Worm (Caenorhabditis elegans) whole organism, L4 larva: Measurements from ENCODE around the gene acp-1.

ENCODE experiments used
- F37D6.2 ChIP-seq: sonication (generic microtip); optimal IDR thresholded peaks from 2 replicates; lab custom pipeline; 2016; ENCODE audit warnings: mild to moderate bottlenecking, missing genetic modification characterization, missing compliant biosample characterization
- F44E2.7 ChIP-seq: fragments of 200-800 bp; sonication (Bioruptor generic); IDR thresholded peaks from 2 replicates; pipeline ENCODE4 v2.1.2; 2022; ENCODE audit warnings: missing genetic modification characterization, missing compliant biosample characterization
- F49E8.2 ChIP-seq: sonication (generic microtip); optimal IDR thresholded peaks from 2 replicates; lab custom pipeline; 2016; ENCODE audit warnings: missing compliant biosample characterization, mild to moderate bottlenecking, missing genetic modification characterization, borderline replicate concordance
- T20F7.1 ChIP-seq: fragments of 200-800 bp; sonication (Bioruptor generic); optimal IDR thresholded peaks from 2 replicates; lab custom pipeline; 2018; ENCODE audit warnings: mild to moderate bottlenecking, missing genetic modification characterization, missing compliant biosample characterization
- T26A8.4 ChIP-seq: fragments of 200-800 bp; sonication (Bioruptor generic); IDR thresholded peaks from 2 replicates; pipeline ENCODE4 v1.3.6; 2022; ENCODE audit warnings: missing genetic modification characterization, missing compliant biosample characterization
- Y5F2A.4 ChIP-seq: fragments of 200-800 bp; sonication (Bioruptor generic); optimal IDR thresholded peaks from 2 replicates; lab custom pipeline; 2018; ENCODE audit warnings: mild to moderate bottlenecking, missing genetic modification characterization, missing compliant biosample characterization
- ZK337.2 ChIP-seq: fragments of 200-800 bp; sonication (Bioruptor generic); IDR thresholded peaks from 2 replicates; pipeline ENCODE4 v1.3.6; 2022; ENCODE audit warnings: missing genetic modification reagents, missing genetic modification characterization, missing compliant biosample characterization
- ZK546.5 ChIP-seq, 2 experiments: sonication (generic microtip); optimal IDR thresholded peaks; 2 replicates each; lab custom pipeline; 2017; ENCODE audit warnings: missing biosample characterization in 2 of 2, missing genetic modification characterization in 2 of 2
- aha-1 ChIP-seq: fragments of 150-350 bp; peaks from one replicate; lab custom pipeline; 2014; ENCODE audit warnings: missing biosample characterization, missing genetic modification characterization
- aly-2 ChIP-seq: sonication (generic microtip); optimal IDR thresholded peaks from 2 replicates; lab custom pipeline; 2018; ENCODE audit warnings: missing biosample characterization, missing genetic modification characterization
- ama-1 ChIP-seq: fragments of 150-350 bp; optimal IDR thresholded peaks from 2 replicates; lab custom pipeline; 2014; ENCODE audit warnings: inconsistent platforms, mixed read lengths
- ceh-20 ChIP-seq: fragments of 200-800 bp; sonication (Bioruptor generic); IDR thresholded peaks from 2 replicates; pipeline ENCODE4 v1.3.6; 2022; ENCODE audit warnings: missing genetic modification reagents, missing genetic modification characterization, missing compliant biosample characterization
- ceh-62 ChIP-seq: sonication (generic microtip); optimal IDR thresholded peaks from 2 replicates; lab custom pipeline; 2017; ENCODE audit warnings: missing biosample characterization, missing genetic modification characterization
- daf-19 ChIP-seq: fragments of 200-800 bp; sonication (Bioruptor generic); conservative IDR thresholded peaks from 2 replicates; pipeline ENCODE4 v1.3.6; 2022; ENCODE audit warnings: missing genetic modification characterization, missing compliant biosample characterization
- dmd-8 ChIP-seq: fragments of 200-800 bp; sonication (Bioruptor generic); IDR thresholded peaks from 2 replicates; pipeline ENCODE4 v1.3.6; 2022; ENCODE audit warnings: missing genetic modification characterization, missing compliant biosample characterization
- dve-1 ChIP-seq: sonication (generic microtip); optimal IDR thresholded peaks from 2 replicates; lab custom pipeline; 2017; ENCODE audit warnings: antibody characterized with exemption, mild to moderate bottlenecking, missing genetic modification characterization, missing compliant biosample characterization; ENCODE audit not compliant: insufficient read depth
- egl-43 ChIP-seq: fragments of 200-800 bp; sonication (Bioruptor generic); IDR thresholded peaks from 2 replicates; pipeline ENCODE4 v1.3.6; 2022; ENCODE audit warnings: missing genetic modification reagents, missing genetic modification characterization, missing compliant biosample characterization
- fos-1 ChIP-seq: fragments of 150-350 bp; optimal IDR thresholded peaks from 2 replicates; lab custom pipeline; 2014; ENCODE audit warnings: missing biosample characterization, missing genetic modification characterization
- gei-8 ChIP-seq: fragments of 200-800 bp; sonication (Bioruptor generic); optimal IDR thresholded peaks from 2 replicates; lab custom pipeline; 2018; ENCODE audit warnings: mild to moderate bottlenecking, missing genetic modification characterization, missing compliant biosample characterization
- hlh-11 ChIP-seq: fragments of 200-800 bp; sonication (Bioruptor generic); optimal IDR thresholded peaks from 2 replicates; lab custom pipeline; 2018; ENCODE audit warnings: mild to moderate bottlenecking, missing genetic modification characterization, missing compliant biosample characterization
- hlh-30 ChIP-seq: sonication (generic microtip); optimal IDR thresholded peaks from 2 replicates; lab custom pipeline; 2017; ENCODE audit warnings: antibody characterized with exemption, mild to moderate bottlenecking, missing genetic modification characterization, missing compliant biosample characterization; ENCODE audit not compliant: insufficient read depth
- lin-1 ChIP-seq: fragments of 200-800 bp; sonication (Bioruptor generic); IDR thresholded peaks from 2 replicates; pipeline ENCODE4 v1.3.6; 2022; ENCODE audit warnings: missing genetic modification reagents, missing genetic modification characterization, missing compliant biosample characterization
- lir-3 ChIP-seq: sonication (generic microtip); optimal IDR thresholded peaks from 2 replicates; lab custom pipeline; 2016; ENCODE audit warnings: mild to moderate bottlenecking, missing genetic modification characterization, missing compliant biosample characterization
- mep-1 ChIP-seq: fragments of 150-350 bp; sonication (generic microtip); optimal IDR thresholded peaks from 3 replicates; lab custom pipeline; 2014; ENCODE audit warnings: missing biosample characterization, missing genetic modification characterization
- mxl-3 ChIP-seq: fragments of 200-800 bp; sonication (Bioruptor generic); optimal IDR thresholded peaks from 2 replicates; lab custom pipeline; 2018; ENCODE audit warnings: mild to moderate bottlenecking, missing genetic modification characterization, missing compliant biosample characterization
- nhr-41 ChIP-seq: fragments of 200-800 bp; sonication (Bioruptor generic); IDR thresholded peaks from 2 replicates; pipeline ENCODE4 v1.3.6; 2022; ENCODE audit warnings: missing genetic modification reagents, missing genetic modification characterization, missing compliant biosample characterization
- nhr-42 ChIP-seq: fragments of 200-800 bp; sonication (Bioruptor generic); IDR thresholded peaks from 2 replicates; pipeline ENCODE4 v1.3.6; 2022; ENCODE audit warnings: missing genetic modification characterization, missing compliant biosample characterization
- nhr-6 ChIP-seq: fragments of 150-350 bp; optimal IDR thresholded peaks from 2 replicates; lab custom pipeline; 2014; ENCODE audit warnings: missing biosample characterization, missing genetic modification characterization
- php-3 ChIP-seq: fragments of 200-800 bp; sonication (Bioruptor generic); IDR thresholded peaks from 2 replicates; pipeline ENCODE4 v1.3.6; 2022; ENCODE audit warnings: missing genetic modification reagents, missing genetic modification characterization, missing compliant biosample characterization
- pqm-1 ChIP-seq: sonication (generic microtip); optimal IDR thresholded peaks from 2 replicates; lab custom pipeline; 2017; ENCODE audit warnings: missing biosample characterization, missing genetic modification characterization
- rbr-2 ChIP-seq: sonication (generic microtip); optimal IDR thresholded peaks from 2 replicates; lab custom pipeline; 2016; ENCODE audit warnings: missing genotype, missing genetic modification characterization, missing compliant biosample characterization
- saeg-2 ChIP-seq: fragments of 200-800 bp; sonication (Bioruptor generic); IDR thresholded peaks from 2 replicates; pipeline ENCODE4 v1.3.6; 2022; ENCODE audit warnings: missing genetic modification reagents, missing genetic modification characterization, missing compliant biosample characterization
- set-16 ChIP-seq: fragments of 200-800 bp; sonication (Bioruptor generic); IDR thresholded peaks from 2 replicates; pipeline ENCODE4 v1.3.6; 2022; ENCODE audit warnings: missing genetic modification reagents, missing genetic modification characterization, missing compliant biosample characterization
- tra-1 ChIP-seq: fragments of 200-800 bp; sonication (Bioruptor generic); IDR thresholded peaks from 2 replicates; pipeline ENCODE4 v1.3.6; 2022; ENCODE audit warnings: missing genetic modification reagents, missing genetic modification characterization, missing compliant biosample characterization
- unc-62 ChIP-seq, 3 experiments: fragments of 150-350 bp in 1 of 3; sonication (generic microtip); optimal IDR thresholded peaks in 2 of 3; peaks in 1 of 3; 1 replicate in 1 of 3; 2 replicates in 2 of 3; lab custom pipeline; 2014 to 2017; ENCODE audit warnings: missing biosample characterization in 3 of 3, missing genetic modification characterization in 3 of 3, missing genetic modification reagents in 3 of 3, missing genotype in 1 of 3
- vab-7 ChIP-seq: fragments of 200-800 bp; sonication (Bioruptor generic); IDR thresholded peaks from 2 replicates; pipeline ENCODE4 v1.3.6; 2022; ENCODE audit warnings: missing genetic modification reagents, missing genetic modification characterization, missing compliant biosample characterization
- zip-11 ChIP-seq: fragments of 200-800 bp; sonication (Bioruptor generic); IDR thresholded peaks from 2 replicates; pipeline ENCODE4 v1.3.6; 2022; ENCODE audit warnings: missing genetic modification characterization, missing compliant biosample characterization
- ztf-11 ChIP-seq: fragments of 150-350 bp; optimal IDR thresholded peaks from 2 replicates; lab custom pipeline; 2014; ENCODE audit warnings: missing biosample characterization, missing genetic modification characterization

The acp-1 gene

ce11 chrX:3347904-3348441, 37.3 kb downstream of the acp-1 start, which contains the start of gene ZK816.3 (continued):
- no peak for TF ChIP-seq F44E2.7 (GFP tag; lab: Robert Waterston, UW)
- TF ChIP-seq aly-2 (tag; lab: Kevin White, UChicago), result no peak
- 0 out of 2 replicates have a peak, but pooled peaks have one; percentile 26 for TF ChIP-seq lin-1 (GFP tag; lab: Robert Waterston, UW)
- peak; percentile 26 for TF ChIP-seq lir-3
- peak; percentile 40 for TF ChIP-seq mep-1
- TF ChIP-seq egl-43 (GFP tag; lab: Robert Waterston, UW), result peak; percentile 85
- 0 out of 2 replicates have a peak, but pooled peaks have one; percentile 21 for TF ChIP-seq nhr-42 (GFP tag; lab: Robert Waterston, UW)
- no peak for TF ChIP-seq ceh-20 (GFP tag; lab: Robert Waterston, UW)
- no peak for TF ChIP-seq daf-19 (GFP tag; lab: Robert Waterston, UW)
- TF ChIP-seq nhr-6 (tag; lab: Kevin White, UChicago), result no peak
- no peak for TF ChIP-seq gei-8
- no peak for TF ChIP-seq T20F7.1
- TF ChIP-seq hlh-11 (tag; lab: Kevin White, UChicago), result peak; percentile 21
- peak; percentile 5 for TF ChIP-seq Y5F2A.4
- peak; percentile 45 for TF ChIP-seq dve-1 (tag; lab: Kevin White, UChicago)
- peak; percentile 32; the same call in 1 of the 2 replicates for TF ChIP-seq T26A8.4 (GFP tag; lab: Robert Waterston, UW)
- TF ChIP-seq F37D6.2, result no peak
- peak; percentile 45 for TF ChIP-seq rbr-2 (tag; lab: Kevin White, UChicago)
- 0 out of 2 replicates have a peak, but pooled peaks have one; percentile 58 for TF ChIP-seq saeg-2 (GFP tag; lab: Robert Waterston, UW)
- TF ChIP-seq php-3 (GFP tag; lab: Robert Waterston, UW), result no peak
- peak; percentile 33 for TF ChIP-seq aha-1 (tag; lab: Kevin White, UChicago)
- TF ChIP-seq ceh-62 (tag; lab: Kevin White, UChicago), result no peak
- TF ChIP-seq ZK337.2 (GFP tag; lab: Robert Waterston, UW), result no peak
- peak; percentile 65; the same call in 1 of the 2 replicates for TF ChIP-seq dmd-8 (GFP tag; lab: Robert Waterston, UW)
- no peak for TF ChIP-seq ama-1
- no peak for TF ChIP-seq fos-1 (tag; lab: Kevin White, UChicago)
- TF ChIP-seq ztf-11 (tag; lab: Kevin White, UChicago), result no peak
- TF ChIP-seq unc-62 (GFP tag; optimal IDR thresholded peaks at IDR 0.05 in 1 of 2; lab: Kevin White, UChicago), result peak in 1 of 2 experiments; percentile 9
- no peak for TF ChIP-seq unc-62 (tag; optimal IDR thresholded peaks at IDR 0.05; lab: Kevin White, UChicago)
- TF ChIP-seq F49E8.2 (tag; lab: Kevin White, UChicago), result no peak
- peak; percentile 54; the same call in 1 of the 2 replicates for TF ChIP-seq tra-1 (GFP tag; lab: Robert Waterston, UW)
- peak; percentile 73 for TF ChIP-seq vab-7 (GFP tag; lab: Robert Waterston, UW)
- no peak for TF ChIP-seq pqm-1 (tag; lab: Kevin White, UChicago)
- TF ChIP-seq nhr-41 (GFP tag; lab: Robert Waterston, UW), result no peak
- peak; percentile 27; the same call in 1 of the 2 replicates for TF ChIP-seq set-16 (GFP tag; lab: Robert Waterston, UW)
- TF ChIP-seq zip-11, result 0 out of 2 replicates have a peak, but pooled peaks have one; percentile 21

DNA sequence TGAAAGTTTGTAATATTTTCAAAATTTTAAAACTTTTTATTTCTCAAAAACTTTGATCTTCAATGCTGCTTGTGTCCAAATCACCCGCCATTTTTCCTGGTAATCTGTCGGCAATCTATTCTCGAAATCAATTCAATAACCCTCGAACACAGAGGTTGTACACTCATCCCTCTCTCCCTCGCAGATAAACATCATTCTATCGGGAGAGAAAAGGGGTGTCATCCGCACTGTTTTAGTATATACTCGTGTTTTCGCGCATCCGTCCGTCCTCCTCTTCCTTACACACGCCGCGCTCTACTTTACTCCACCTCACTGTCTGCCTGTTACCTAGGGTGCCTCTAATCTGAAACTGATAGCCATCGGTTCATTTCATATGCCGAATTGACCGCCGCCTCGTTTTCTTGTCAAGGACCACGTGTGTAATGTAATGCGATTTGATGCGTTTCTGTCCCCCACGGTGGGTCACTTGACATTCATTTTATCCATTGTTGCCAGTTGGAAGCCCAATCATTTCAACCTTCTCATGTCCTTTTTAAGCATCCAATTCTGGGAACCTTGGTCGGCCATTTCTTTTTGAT, 41.6 kb downstream of the acp-1 start:
- TF ChIP-seq hlh-30 (tag; lab: Kevin White, UChicago) (peak; percentile 50), ZK546.5 (tag; optimal IDR thresholded peaks at IDR 0.05; lab: Kevin White, UChicago) (no peak), mxl-3 (no peak), mep-1 (no peak), aly-2 (tag; lab: Kevin White, UChicago) (no peak), T26A8.4 (GFP tag; lab: Robert Waterston, UW) (no peak), vab-7 (GFP tag; lab: Robert Waterston, UW) (no peak), nhr-41 (GFP tag; lab: Robert Waterston, UW) (no peak)
